Worm (Caenorhabditis elegans) whole organism, late embryonic: ENCODE data around the gene W01D2.3.
A peak's percentile ranks its signal among the peaks of the same experiment; 100 is the strongest.

ENCODE experiments used
- C38D4.7 ChIP-seq: fragments of 200-800 bp; sonication (Bioruptor generic); optimal IDR thresholded peaks from 2 replicates; lab custom pipeline; 2018; ENCODE audit warnings: mild to moderate bottlenecking, missing genetic modification characterization, moderate library complexity, missing compliant biosample characterization
- T23F11.4 ChIP-seq: fragments of 200-800 bp; sonication (Bioruptor generic); optimal IDR thresholded peaks from 2 replicates; lab custom pipeline; 2018; ENCODE audit warnings: mild to moderate bottlenecking, missing genetic modification characterization, missing compliant biosample characterization
- ama-1 ChIP-seq: fragments of 150-350 bp; optimal IDR thresholded peaks from 2 replicates; lab custom pipeline; 2014
- ceh-18 ChIP-seq: sonication (generic microtip); optimal IDR thresholded peaks from 2 replicates; lab custom pipeline; 2016; ENCODE audit warnings: missing genetic modification characterization, missing compliant biosample characterization
- ceh-2 ChIP-seq: sonication (generic microtip); optimal IDR thresholded peaks from 2 replicates; lab custom pipeline; 2016; ENCODE audit warnings: missing genotype, missing genetic modification characterization, missing compliant biosample characterization
- ceh-22 ChIP-seq: sonication (generic microtip); optimal IDR thresholded peaks from 2 replicates; lab custom pipeline; 2017; ENCODE audit warnings: missing biosample characterization, missing genetic modification characterization
- ceh-24 ChIP-seq: sonication (generic microtip); optimal IDR thresholded peaks from 2 replicates; lab custom pipeline; 2016; ENCODE audit warnings: mild to moderate bottlenecking, missing genetic modification characterization, missing compliant biosample characterization
- ceh-30 ChIP-seq: fragments of 150-350 bp; optimal IDR thresholded peaks from 2 replicates; lab custom pipeline; 2014; ENCODE audit warnings: missing biosample characterization, missing genetic modification characterization
- ceh-31 ChIP-seq: sonication (generic microtip); optimal IDR thresholded peaks from 2 replicates; lab custom pipeline; 2016; ENCODE audit warnings: missing genetic modification characterization, missing compliant biosample characterization
- ceh-34 ChIP-seq: sonication (generic microtip); optimal IDR thresholded peaks from 2 replicates; lab custom pipeline; 2016; ENCODE audit warnings: mild to moderate bottlenecking, missing genetic modification characterization, missing compliant biosample characterization
- ceh-6 ChIP-seq: fragments of 200-800 bp; sonication (Bioruptor generic); optimal IDR thresholded peaks from 2 replicates; lab custom pipeline; 2018; ENCODE audit warnings: mild to moderate bottlenecking, missing genetic modification characterization, missing compliant biosample characterization
- ceh-9 ChIP-seq: sonication (generic microtip); optimal IDR thresholded peaks from 2 replicates; lab custom pipeline; 2016; ENCODE audit warnings: mild to moderate bottlenecking, missing genetic modification characterization, inconsistent platforms, missing compliant biosample characterization
- dmd-4 ChIP-seq: sonication (generic microtip); optimal IDR thresholded peaks from 2 replicates; lab custom pipeline; 2016; ENCODE audit warnings: borderline replicate concordance, missing genetic modification characterization, missing compliant biosample characterization
- dve-1 ChIP-seq: sonication (generic microtip); optimal IDR thresholded peaks from 2 replicates; lab custom pipeline; 2017; ENCODE audit warnings: antibody characterized with exemption, mild to moderate bottlenecking, missing genetic modification characterization, missing compliant biosample characterization
- elt-2 ChIP-seq: sonication (generic microtip); optimal IDR thresholded peaks from 2 replicates; lab custom pipeline; 2016; ENCODE audit warnings: missing genetic modification reagents, missing genetic modification characterization, missing compliant biosample characterization
- elt-4 ChIP-seq: sonication (generic microtip); optimal IDR thresholded peaks from 2 replicates; lab custom pipeline; 2016; ENCODE audit warnings: missing genetic modification characterization, missing compliant biosample characterization
- eyg-1 ChIP-seq: sonication (generic microtip); optimal IDR thresholded peaks from 2 replicates; lab custom pipeline; 2016; ENCODE audit warnings: missing genotype, missing genetic modification characterization, missing compliant biosample characterization
- hlh-13 ChIP-seq: fragments of 200-800 bp; sonication (Bioruptor generic); optimal IDR thresholded peaks from 2 replicates; lab custom pipeline; 2018; ENCODE audit warnings: mild to moderate bottlenecking, missing genetic modification characterization, missing compliant biosample characterization
- hlh-15 ChIP-seq: sonication (generic microtip); optimal IDR thresholded peaks from 2 replicates; lab custom pipeline; 2016; ENCODE audit warnings: missing genetic modification characterization, missing compliant biosample characterization
- hlh-6 ChIP-seq: sonication (generic microtip); optimal IDR thresholded peaks from 2 replicates; lab custom pipeline; 2016; ENCODE audit warnings: missing genotype, missing genetic modification characterization, missing compliant biosample characterization
- hlh-8 ChIP-seq: sonication (generic microtip); optimal IDR thresholded peaks from 2 replicates; lab custom pipeline; 2016; ENCODE audit warnings: missing genotype, missing genetic modification characterization, missing compliant biosample characterization
- lim-6 ChIP-seq: sonication (generic microtip); optimal IDR thresholded peaks from 2 replicates; lab custom pipeline; 2016; ENCODE audit warnings: missing genetic modification characterization, missing compliant biosample characterization
- mec-3 ChIP-seq: sonication (generic microtip); optimal IDR thresholded peaks from 2 replicates; lab custom pipeline; 2016; ENCODE audit warnings: borderline replicate concordance, missing genetic modification characterization, missing compliant biosample characterization
- nfya-1 ChIP-seq: sonication (generic microtip); optimal IDR thresholded peaks from 2 replicates; lab custom pipeline; 2017; ENCODE audit warnings: missing genetic modification characterization, mild to moderate bottlenecking, missing compliant biosample characterization, antibody characterized with exemption, moderate library complexity
- nhr-232 ChIP-seq: sonication (generic microtip); optimal IDR thresholded peaks from 2 replicates; lab custom pipeline; 2016; ENCODE audit warnings: missing genetic modification characterization, missing compliant biosample characterization
- odd-2 ChIP-seq: sonication (generic microtip); optimal IDR thresholded peaks from 2 replicates; lab custom pipeline; 2017; ENCODE audit warnings: antibody characterized with exemption, mild to moderate bottlenecking, missing genetic modification characterization, missing compliant biosample characterization
- pat-9 ChIP-seq: fragments of 200-800 bp; sonication (Bioruptor generic); optimal IDR thresholded peaks from 2 replicates; lab custom pipeline; 2018; ENCODE audit warnings: mild to moderate bottlenecking, missing genetic modification characterization, moderate library complexity, missing compliant biosample characterization
- pax-1 ChIP-seq: fragments of 150-350 bp; optimal IDR thresholded peaks from 2 replicates; lab custom pipeline; 2014; ENCODE audit warnings: missing biosample characterization, missing genetic modification characterization
- pha-2 ChIP-seq: sonication (generic microtip); optimal IDR thresholded peaks from 2 replicates; lab custom pipeline; 2017; ENCODE audit warnings: mild to moderate bottlenecking, missing genetic modification characterization, missing compliant biosample characterization
- pha-4 ChIP-seq: fragments of 150-350 bp; optimal IDR thresholded peaks from 2 replicates; lab custom pipeline; 2018; ENCODE audit warnings: missing biosample characterization, missing genetic modification reagents, missing genetic modification characterization
- pqm-1 ChIP-seq: sonication (generic microtip); optimal IDR thresholded peaks from 2 replicates; lab custom pipeline; 2016; ENCODE audit warnings: missing genetic modification characterization, missing compliant biosample characterization
- pros-1 ChIP-seq: fragments of 150-350 bp; optimal IDR thresholded peaks from 2 replicates; lab custom pipeline; 2014; ENCODE audit warnings: missing biosample characterization, missing genetic modification reagents, missing genetic modification characterization
- ref-2 ChIP-seq: sonication (generic microtip); optimal IDR thresholded peaks from 2 replicates; lab custom pipeline; 2016; ENCODE audit warnings: missing genetic modification characterization, missing compliant biosample characterization
- rnt-1 ChIP-seq: sonication (generic microtip); optimal IDR thresholded peaks from 2 replicates; lab custom pipeline; 2016; ENCODE audit warnings: missing genetic modification characterization, missing compliant biosample characterization
- sox-2 ChIP-seq: fragments of 200-800 bp; sonication (Bioruptor generic); IDR thresholded peaks from 2 replicates; pipeline ENCODE4 v1.3.6; 2022; ENCODE audit warnings: missing genetic modification reagents, missing genetic modification characterization, missing compliant biosample characterization
- sox-4 ChIP-seq: sonication (generic microtip); optimal IDR thresholded peaks from 2 replicates; lab custom pipeline; 2017; ENCODE audit warnings: mild to moderate bottlenecking, missing genetic modification characterization, inconsistent platforms, missing compliant biosample characterization
- syd-9 ChIP-seq: sonication (generic microtip); optimal IDR thresholded peaks from 2 replicates; lab custom pipeline; 2016; ENCODE audit warnings: mild to moderate bottlenecking, missing genetic modification characterization, moderate library complexity, missing compliant biosample characterization
- tbx-2 ChIP-seq: sonication (generic microtip); optimal IDR thresholded peaks from 2 replicates; lab custom pipeline; 2016; ENCODE audit warnings: missing genetic modification characterization, missing compliant biosample characterization
- unc-42 ChIP-seq: sonication (generic microtip); optimal IDR thresholded peaks from 2 replicates; lab custom pipeline; 2016; ENCODE audit warnings: missing genotype, missing genetic modification characterization, missing compliant biosample characterization
- unc-55 ChIP-seq: sonication (generic microtip); optimal IDR thresholded peaks from 2 replicates; lab custom pipeline; 2017; ENCODE audit warnings: missing biosample characterization, missing genetic modification reagents, missing genetic modification characterization
- unc-86 ChIP-seq: sonication (generic microtip); optimal IDR thresholded peaks from 2 replicates; lab custom pipeline; 2016; ENCODE audit warnings: missing genetic modification characterization, missing compliant biosample characterization
- zip-5 ChIP-seq: sonication (generic microtip); optimal IDR thresholded peaks from 2 replicates; lab custom pipeline; 2016; ENCODE audit warnings: missing genetic modification characterization, missing compliant biosample characterization

Gene W01D2.3

DNA sequence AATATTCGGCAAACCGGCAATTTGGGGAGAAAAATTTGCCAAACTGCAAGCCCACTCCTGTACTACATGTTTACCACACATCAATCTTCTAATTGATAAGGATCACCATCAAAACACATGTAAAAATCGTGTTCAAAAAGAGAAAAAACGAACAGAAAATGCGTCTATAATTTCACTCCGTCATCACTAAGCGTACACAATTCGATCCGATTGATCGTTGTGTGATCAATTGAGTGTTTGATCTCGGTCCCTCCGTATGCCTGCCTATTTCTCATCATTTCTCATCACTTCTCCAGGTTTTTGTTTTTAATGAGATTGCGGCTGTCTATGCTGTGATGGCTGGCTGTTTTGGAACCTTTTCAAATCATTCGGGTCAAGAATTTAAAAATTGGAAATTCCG, 21.3 kb upstream of the W01D2.3 start:
- TF ChIP-seq unc-55 (peak; percentile 22), sox-4 (tag; lab: Kevin White, UChicago) (no peak), C38D4.7 (GFP tag; lab: Kevin White, UChicago) (no peak), ceh-18 (tag; lab: Kevin White, UChicago) (no peak), dmd-4 (no peak), hlh-6 (tag; lab: Kevin White, UChicago) (no peak)

- TF ChIP-seq tbx-2 (tag; lab: Kevin White, UChicago): peak; percentile 55
- TF ChIP-seq ceh-31: peak; percentile 54
- TF ChIP-seq dve-1 (tag; lab: Kevin White, UChicago): peak; percentile 78
- TF ChIP-seq pros-1: peak; percentile 23
- TF ChIP-seq nfya-1 (tag; lab: Kevin White, UChicago): peak; percentile 23
- TF ChIP-seq ama-1 (lab: Kevin White, UChicago): no peak
- peak; percentile 60 for TF ChIP-seq rnt-1 (tag; lab: Kevin White, UChicago)
- peak; percentile 49 for TF ChIP-seq pax-1 (tag; lab: Kevin White, UChicago)
- no peak for TF ChIP-seq hlh-6 (tag; lab: Kevin White, UChicago)
- TF ChIP-seq ceh-2: peak; percentile 22
- TF ChIP-seq ceh-18 (tag; lab: Kevin White, UChicago): peak; percentile 18
- no peak for TF ChIP-seq ceh-24 (tag; lab: Kevin White, UChicago)
- peak; percentile 46 for TF ChIP-seq pha-2 (tag; lab: Kevin White, UChicago)
- TF ChIP-seq elt-2 (tag; lab: Kevin White, UChicago): peak; percentile 54
- peak; percentile 60 for TF ChIP-seq ref-2
- TF ChIP-seq eyg-1 (tag; lab: Kevin White, UChicago): no peak
Observed at ce11 chrII:14822419-14822818, 18.3 kb upstream of the W01D2.3 start.

- TF ChIP-seq ceh-6 (GFP tag; lab: Kevin White, UChicago): no peak
- TF ChIP-seq T23F11.4: no peak
- TF ChIP-seq unc-86 (tag; lab: Kevin White, UChicago): no peak
- no peak for TF ChIP-seq zip-5 (tag; lab: Kevin White, UChicago)
- TF ChIP-seq ceh-24 (tag; lab: Kevin White, UChicago): no peak
- TF ChIP-seq ceh-30: no peak
- TF ChIP-seq pros-1: no peak
- no peak for TF ChIP-seq pax-1 (tag; lab: Kevin White, UChicago)
- TF ChIP-seq pat-9 (tag; lab: Kevin White, UChicago): no peak
- TF ChIP-seq hlh-15 (tag; lab: Kevin White, UChicago): no peak
- no peak for TF ChIP-seq nhr-232 (tag; lab: Kevin White, UChicago)
- TF ChIP-seq sox-4 (tag; lab: Kevin White, UChicago): no peak
- no peak for TF ChIP-seq pha-4
- no peak for TF ChIP-seq ama-1 (lab: Kevin White, UChicago)
- no peak for TF ChIP-seq odd-2
- TF ChIP-seq elt-2 (tag; lab: Kevin White, UChicago): no peak
- TF ChIP-seq unc-42 (tag; lab: Kevin White, UChicago): no peak
Observed at ce11 chrII:14820460-14820859, 16.4 kb upstream of the W01D2.3 start.

ce11 chrII:14819258-14819985, 15.3 kb upstream of the W01D2.3 start:
- TF ChIP-seq rnt-1 (tag; lab: Kevin White, UChicago) (no peak), hlh-13 (GFP tag; lab: Kevin White, UChicago) (no peak), nfya-1 (tag; lab: Kevin White, UChicago) (no peak), ceh-34 (tag; lab: Kevin White, UChicago) (no peak), hlh-15 (tag; lab: Kevin White, UChicago) (no peak), odd-2 (no peak), dve-1 (tag; lab: Kevin White, UChicago) (peak; percentile 86), unc-42 (tag; lab: Kevin White, UChicago) (no peak)

ce11 chrII:14818376-14818775, 14.3 kb upstream of the W01D2.3 start, which contains the start of gene nhr-61:
TSS of gene nhr-61 (minus strand) at chrII:14818543.
- TF ChIP-seq pqm-1 (tag; lab: Kevin White, UChicago): no peak
- TF ChIP-seq ceh-9 (tag; lab: Kevin White, UChicago): no peak
- no peak for TF ChIP-seq hlh-8 (tag; lab: Kevin White, UChicago)
- TF ChIP-seq ama-1 (lab: Kevin White, UChicago): no peak
- no peak for TF ChIP-seq nfya-1 (tag; lab: Kevin White, UChicago)
- TF ChIP-seq rnt-1 (tag; lab: Kevin White, UChicago): no peak
- TF ChIP-seq mec-3 (tag; lab: Kevin White, UChicago): no peak
- no peak for TF ChIP-seq lim-6 (tag; lab: Kevin White, UChicago)
- no peak for TF ChIP-seq ceh-34 (tag; lab: Kevin White, UChicago)
- TF ChIP-seq syd-9 (tag; lab: Kevin White, UChicago): no peak
- TF ChIP-seq unc-55: no peak
- TF ChIP-seq hlh-6 (tag; lab: Kevin White, UChicago): no peak
- TF ChIP-seq unc-42 (tag; lab: Kevin White, UChicago): no peak
- no peak for TF ChIP-seq ceh-22 (tag; lab: Kevin White, UChicago)
- TF ChIP-seq odd-2: no peak
- TF ChIP-seq elt-4 (tag; lab: Kevin White, UChicago): no peak
- no peak for TF ChIP-seq ceh-30
- TF ChIP-seq sox-2: no peak
